Worm (Caenorhabditis elegans) whole organism, L3 larva: ENCODE data around the gene R11G11.16.

Source experiments
- aly-2 ChIP-seq: fragments of 150-350 bp; optimal IDR thresholded peaks from 2 replicates; lab custom pipeline; 2014; ENCODE audit warnings: missing biosample characterization, missing genetic modification characterization
- ama-1 ChIP-seq: fragments of 150-350 bp; optimal IDR thresholded peaks from 2 replicates; lab custom pipeline; 2018
- ceh-16 ChIP-seq: sonication (generic microtip); optimal IDR thresholded peaks from 2 replicates; lab custom pipeline; 2017; ENCODE audit warnings: missing biosample characterization, missing genetic modification characterization
- ceh-28 ChIP-seq: fragments of 150-350 bp; optimal IDR thresholded peaks from 2 replicates; lab custom pipeline; 2014; ENCODE audit warnings: missing biosample characterization, missing genetic modification reagents, missing genetic modification characterization
- egl-27 ChIP-seq: sonication (generic microtip); optimal IDR thresholded peaks from 4 replicates; lab custom pipeline; 2017; ENCODE audit warnings: missing biosample characterization, missing genetic modification reagents, missing genetic modification characterization
- egl-5 ChIP-seq: fragments of 150-350 bp; optimal IDR thresholded peaks from 2 replicates; lab custom pipeline; 2017; ENCODE audit warnings: missing biosample characterization, missing genetic modification reagents, missing genetic modification characterization, inconsistent platforms
- elt-1 ChIP-seq: fragments of 150-350 bp; optimal IDR thresholded peaks from 2 replicates; lab custom pipeline; 2014; ENCODE audit warnings: missing biosample characterization, missing genetic modification characterization
- elt-2 ChIP-seq: sonication (generic microtip); optimal IDR thresholded peaks from 2 replicates; lab custom pipeline; 2016; ENCODE audit warnings: missing genetic modification reagents, mild to moderate bottlenecking, missing genetic modification characterization, missing compliant biosample characterization
- elt-3 ChIP-seq, 3 experiments: fragments of 150-350 bp in 1 of 3; sonication (generic microtip) in 2 of 3; optimal IDR thresholded peaks; 2 replicates in 2 of 3; 4 replicates in 1 of 3; lab custom pipeline; 2014 to 2017; ENCODE audit warnings: missing biosample characterization in 3 of 3, missing genetic modification characterization in 3 of 3
- eor-1 ChIP-seq, 2 experiments: fragments of 150-350 bp; optimal IDR thresholded peaks; 2 replicates each; lab custom pipeline; 2014 to 2018; ENCODE audit warnings: missing biosample characterization in 2 of 2, missing genetic modification characterization in 2 of 2
- fkh-2 ChIP-seq: fragments of 150-350 bp; optimal IDR thresholded peaks from 2 replicates; lab custom pipeline; 2014; ENCODE audit warnings: missing biosample characterization, missing genetic modification reagents, missing genetic modification characterization
- hmg-11 ChIP-seq: sonication (generic microtip); optimal IDR thresholded peaks from 2 replicates; lab custom pipeline; 2016; ENCODE audit warnings: missing genetic modification characterization, missing compliant biosample characterization
- jun-1 ChIP-seq: fragments of 150-350 bp; optimal IDR thresholded peaks from 2 replicates; lab custom pipeline; 2014; ENCODE audit warnings: missing biosample characterization, missing genetic modification reagents, missing genetic modification characterization
- lin-15B ChIP-seq: fragments of 150-350 bp; optimal IDR thresholded peaks from 2 replicates; lab custom pipeline; 2014; ENCODE audit warnings: missing biosample characterization, missing genetic modification characterization
- lin-39 ChIP-seq: fragments of 150-350 bp; optimal IDR thresholded peaks from 2 replicates; lab custom pipeline; 2018; ENCODE audit warnings: missing biosample characterization, missing genetic modification reagents, missing genetic modification characterization
- mdl-1 ChIP-seq: fragments of 150-350 bp; optimal IDR thresholded peaks from 2 replicates; lab custom pipeline; 2014; ENCODE audit warnings: missing biosample characterization, missing genetic modification characterization
- mml-1 ChIP-seq: fragments of 150-350 bp; sonication (generic microtip); optimal IDR thresholded peaks from 3 replicates; lab custom pipeline; 2014; ENCODE audit warnings: missing biosample characterization, missing genetic modification characterization
- nfya-1 ChIP-seq: sonication (generic microtip); optimal IDR thresholded peaks from 2 replicates; lab custom pipeline; 2017; ENCODE audit warnings: missing genetic modification characterization, mild to moderate bottlenecking, missing compliant biosample characterization, antibody characterized with exemption, moderate library complexity; ENCODE audit not compliant: insufficient read depth
- nhr-11 ChIP-seq: fragments of 150-350 bp; optimal IDR thresholded peaks from 2 replicates; lab custom pipeline; 2014; ENCODE audit warnings: missing biosample characterization, missing genetic modification characterization
- nhr-23 ChIP-seq: fragments of 150-350 bp; optimal IDR thresholded peaks from 2 replicates; lab custom pipeline; 2014; ENCODE audit warnings: missing biosample characterization, missing genetic modification reagents, missing genetic modification characterization
- nhr-237 ChIP-seq: fragments of 150-350 bp; optimal IDR thresholded peaks from 2 replicates; lab custom pipeline; 2014; ENCODE audit warnings: missing biosample characterization, missing genetic modification characterization
- nhr-25 ChIP-seq: sonication (generic microtip); optimal IDR thresholded peaks from 2 replicates; lab custom pipeline; 2017; ENCODE audit warnings: missing biosample characterization, missing genetic modification characterization
- nhr-28 ChIP-seq: fragments of 150-350 bp; optimal IDR thresholded peaks from 2 replicates; lab custom pipeline; 2014; ENCODE audit warnings: missing biosample characterization, missing genetic modification characterization
- nhr-43 ChIP-seq: sonication (generic microtip); optimal IDR thresholded peaks from 2 replicates; lab custom pipeline; 2016; ENCODE audit warnings: mild to moderate bottlenecking, missing genetic modification characterization, missing compliant biosample characterization; ENCODE audit not compliant: poor library complexity, severe bottlenecking
- nhr-76 ChIP-seq: fragments of 150-350 bp; sonication (generic microtip); optimal IDR thresholded peaks from 5 replicates; lab custom pipeline; 2014; ENCODE audit warnings: missing biosample characterization, missing genetic modification characterization
- nhr-77 ChIP-seq: fragments of 150-350 bp; optimal IDR thresholded peaks from 2 replicates; lab custom pipeline; 2014; ENCODE audit warnings: missing biosample characterization, missing genetic modification characterization
- pha-4 ChIP-seq: fragments of 150-350 bp; optimal IDR thresholded peaks from 2 replicates; lab custom pipeline; 2014; ENCODE audit warnings: missing biosample characterization, missing genetic modification reagents, missing genetic modification characterization
- pqm-1 ChIP-seq: fragments of 150-350 bp; optimal IDR thresholded peaks from 2 replicates; lab custom pipeline; 2017; ENCODE audit warnings: missing biosample characterization, missing genetic modification characterization, inconsistent platforms
- sea-2 ChIP-seq: fragments of 150-350 bp; sonication (generic microtip); optimal IDR thresholded peaks from 4 replicates; lab custom pipeline; 2014; ENCODE audit warnings: missing biosample characterization, missing genetic modification reagents, missing genetic modification characterization
- skn-1 ChIP-seq: fragments of 150-350 bp; optimal IDR thresholded peaks from 2 replicates; lab custom pipeline; 2014; ENCODE audit warnings: missing biosample characterization, missing genetic modification characterization
- snpc-4 ChIP-seq: fragments of 150-350 bp; optimal IDR thresholded peaks from 2 replicates; lab custom pipeline; 2014; ENCODE audit warnings: missing biosample characterization, missing genetic modification characterization
- unc-39 ChIP-seq: sonication (generic microtip); optimal IDR thresholded peaks from 4 replicates; lab custom pipeline; 2017; ENCODE audit warnings: missing biosample characterization, missing genetic modification characterization
- unc-62 ChIP-seq: fragments of 150-350 bp; sonication (generic microtip); optimal IDR thresholded peaks from 4 replicates; lab custom pipeline; 2014; ENCODE audit warnings: missing biosample characterization, missing genetic modification reagents, missing genetic modification characterization
- ztf-4 ChIP-seq: fragments of 150-350 bp; optimal IDR thresholded peaks from 2 replicates; lab custom pipeline; 2014; ENCODE audit warnings: missing biosample characterization, missing genetic modification characterization

Gene R11G11.16

ce11 chrV:532046-532445 is 7.1 kb upstream of the R11G11.16 start, which contains the start of gene nhr-58:
Gene nhr-58, plus strand, starts transcription at chrV:532259.
- peak; percentile 85 for TF ChIP-seq jun-1 (tag; lab: Kevin White, UChicago)
- no peak for TF ChIP-seq nhr-237
- peak; percentile 43 for TF ChIP-seq elt-1 (tag; lab: Kevin White, UChicago)
- peak; percentile 97 for TF ChIP-seq pqm-1 (tag; lab: Kevin White, UChicago)
- peak; percentile 29 for TF ChIP-seq lin-39 (tag; lab: Kevin White, UChicago)
- TF ChIP-seq pha-4 (tag; lab: Kevin White, UChicago) = peak; percentile 90
- no peak for TF ChIP-seq ceh-16 (tag; lab: Kevin White, UChicago)
- peak; percentile 78 for TF ChIP-seq egl-27 (tag; lab: Kevin White, UChicago)
- no peak for TF ChIP-seq ceh-28
- TF ChIP-seq nhr-43 (tag; lab: Kevin White, UChicago) = peak; percentile 40
- TF ChIP-seq unc-39 = no peak
- peak; percentile 56 for TF ChIP-seq nhr-25
- TF ChIP-seq nfya-1 (tag; lab: Kevin White, UChicago) = peak; percentile 66
- peak; percentile 68 for TF ChIP-seq nhr-23 (tag; lab: Kevin White, UChicago)
- TF ChIP-seq mdl-1 (tag; lab: Kevin White, UChicago) = peak; percentile 49
- peak in 1 of 3 experiments; percentile 15 for TF ChIP-seq elt-3 (tag; optimal IDR thresholded peaks at IDR 0.05; lab: Kevin White, UChicago)
- TF ChIP-seq elt-2 (tag; lab: Kevin White, UChicago) = peak; percentile 86

ce11 chrV:527602-528001 is 2.7 kb upstream of the R11G11.16 start, which contains the start of gene srw-108:
Gene srw-108, plus strand, starts transcription at chrV:527902.
- TF ChIP-seq sea-2 (GFP tag; lab: Kevin White, UChicago) (no peak), ceh-28 (no peak), skn-1 (no peak), snpc-4 (tag; lab: Kevin White, UChicago) (no peak), mdl-1 (tag; lab: Kevin White, UChicago) (no peak)
- TF ChIP-seq, all 47 proteins: peak for 0

DNA sequence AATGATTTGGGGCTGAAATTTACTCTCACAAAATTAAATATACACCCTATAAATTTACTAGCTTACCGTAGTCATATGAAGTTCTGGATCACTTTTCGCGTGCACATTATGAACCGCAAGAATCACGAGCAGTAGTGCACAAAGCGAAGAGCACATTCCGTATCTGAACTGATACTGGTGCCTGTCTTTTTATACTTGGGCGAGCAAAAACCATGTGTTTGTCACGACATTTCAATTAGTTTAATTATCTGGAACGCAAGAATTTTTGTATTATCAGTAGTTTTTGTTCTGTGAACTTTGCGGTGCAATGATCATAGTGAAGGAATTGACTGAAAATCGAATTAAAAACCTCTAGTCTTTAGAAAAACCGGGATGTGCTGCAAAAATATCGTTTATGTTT is 882 bp downstream of the R11G11.16 start, which contains the start of gene lipl-3:
Gene lipl-3 (minus strand): TSS at position 161 of the 400 bp plus-strand sequence.
- no peak for TF ChIP-seq nhr-43 (tag; lab: Kevin White, UChicago)
- TF ChIP-seq pqm-1 (tag; lab: Kevin White, UChicago) = peak; percentile 53
- no peak for TF ChIP-seq eor-1 (tag; optimal IDR thresholded peaks at IDR 0.05; lab: Kevin White, UChicago)
- TF ChIP-seq elt-2 (tag; lab: Kevin White, UChicago) = peak; percentile 43
- TF ChIP-seq, all 47 proteins: peak for 2

- no peak for TF ChIP-seq ceh-16 (tag; lab: Kevin White, UChicago)
- TF ChIP-seq egl-27 (tag; lab: Kevin White, UChicago) = no peak
- TF ChIP-seq snpc-4 (tag; lab: Kevin White, UChicago) = no peak
- TF ChIP-seq elt-3 (tag; optimal IDR thresholded peaks at IDR 0.05; lab: Kevin White, UChicago) = no peak
- no peak for TF ChIP-seq aly-2
Observed at ce11 chrV:521517-521916, 3.4 kb downstream of the R11G11.16 start, which contains the start of gene srw-107. Gene srw-107, minus strand, starts transcription at chrV:521617.

DNA sequence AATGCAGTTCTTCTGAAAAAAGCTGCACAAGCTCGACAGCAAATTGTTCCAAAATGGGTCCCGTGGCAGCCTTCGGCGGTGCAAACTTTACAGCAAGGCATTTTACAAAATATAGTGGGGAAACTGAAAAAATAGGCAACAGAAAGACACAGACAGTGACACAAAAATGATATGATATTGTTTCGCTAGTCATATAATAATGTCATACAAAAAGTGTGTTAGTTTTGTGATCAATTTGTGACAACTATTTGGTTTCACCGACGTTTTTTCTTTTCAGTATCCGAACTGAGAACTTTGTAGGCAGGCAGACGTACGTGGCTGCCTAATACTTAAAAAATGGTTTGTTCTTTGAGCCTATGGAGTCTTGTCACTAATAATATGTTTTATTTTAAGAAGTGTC is 5.5 kb downstream of the R11G11.16 start, which contains the start of gene nhr-210:
Gene nhr-210 (minus strand): TSS at position 101 of the 400 bp plus-strand sequence.
- TF ChIP-seq pqm-1 (tag; lab: Kevin White, UChicago) (no peak), nhr-76 (tag; lab: Kevin White, UChicago) (no peak), elt-2 (tag; lab: Kevin White, UChicago) (peak; percentile 13), egl-5 (tag; lab: Kevin White, UChicago) (no peak), fkh-2 (no peak), sea-2 (GFP tag; lab: Kevin White, UChicago) (no peak), mml-1 (tag; lab: Kevin White, UChicago) (no peak)

ce11 chrV:512420-512819 is 12.5 kb downstream of the R11G11.16 start, which contains the start of gene srh-37:
Gene srh-37, minus strand, starts transcription at chrV:512520.
- TF ChIP-seq ztf-4 (tag; lab: Kevin White, UChicago) (no peak), lin-15B (tag; lab: Kevin White, UChicago) (no peak), hmg-11 (tag; lab: Kevin White, UChicago) (no peak), unc-62 (no peak), nhr-76 (tag; lab: Kevin White, UChicago) (no peak), nhr-237 (no peak), skn-1 (no peak), egl-5 (tag; lab: Kevin White, UChicago) (no peak), sea-2 (GFP tag; lab: Kevin White, UChicago) (no peak), nhr-11 (no peak), ama-1 (no peak), nhr-28 (no peak), nhr-77 (no peak)
